Fruit fly (Drosophila melanogaster) whole organism, wandering third instar larva: ENCODE results near the gene ttk.
A peak's percentile ranks its signal among the peaks of the same experiment; 100 is the strongest.

ENCODE experiments used
- Abd-B ChIP-seq: fragments of >200 bp; optimal IDR thresholded peaks from 2 replicates; lab custom pipeline; 2017; ENCODE audit warnings: missing biosample characterization, missing genetic modification characterization
- CG32264 ChIP-seq: fragments of 200-800 bp; sonication (Bioruptor generic); optimal IDR thresholded peaks from 2 replicates; lab custom pipeline; 2016; ENCODE audit warnings: missing biosample characterization, missing genetic modification characterization
- CrebA ChIP-seq: fragments of 200-800 bp; sonication (Bioruptor generic); optimal IDR thresholded peaks from 2 replicates; lab custom pipeline; 2016; ENCODE audit warnings: missing biosample characterization, mild to moderate bottlenecking, missing genetic modification characterization, borderline replicate concordance
- GATAd ChIP-seq: sonication (Bioruptor generic); optimal IDR thresholded peaks from 2 replicates; lab custom pipeline; 2016; ENCODE audit warnings: missing biosample characterization, missing genetic modification characterization
- HLH106 ChIP-seq: fragments of 200-800 bp; optimal IDR thresholded peaks from 3 replicates; lab custom pipeline; 2019; ENCODE audit warnings: missing biosample characterization, mild to moderate bottlenecking, missing genetic modification characterization, moderate library complexity
- Hnf4 ChIP-seq: fragments of 200-800 bp; sonication (Bioruptor generic); optimal IDR thresholded peaks from 2 replicates; lab custom pipeline; 2016; ENCODE audit warnings: missing biosample characterization, mild to moderate bottlenecking, missing genetic modification characterization
- Hr78 ChIP-seq: fragments of >200 bp; optimal IDR thresholded peaks from 2 replicates; lab custom pipeline; 2017; ENCODE audit warnings: missing biosample characterization, missing genetic modification characterization
- Hr83 ChIP-seq: fragments of 200-300 bp; sonication (Bioruptor generic); optimal IDR thresholded peaks from 2 replicates; lab custom pipeline; 2016; ENCODE audit warnings: missing biosample characterization, mild to moderate bottlenecking, missing genetic modification characterization, moderate library complexity; ENCODE audit not compliant: poor library complexity, severe bottlenecking
- Jra ChIP-seq: sonication (Bioruptor generic); optimal IDR thresholded peaks from 2 replicates; lab custom pipeline; 2016; ENCODE audit warnings: missing biosample characterization, missing genetic modification characterization
- Mio ChIP-seq: sonication (Bioruptor generic); optimal IDR thresholded peaks from 2 replicates; lab custom pipeline; 2016; ENCODE audit warnings: missing biosample characterization, missing genetic modification characterization
- Myc ChIP-seq: fragments of >200 bp; optimal IDR thresholded peaks from 2 replicates; lab custom pipeline; 2017
- N ChIP-seq: fragments of >200 bp; optimal IDR thresholded peaks from 2 replicates; lab custom pipeline; 2018; ENCODE audit warnings: missing biosample characterization, missing external identifiers, missing genetic modification characterization
- OdsH ChIP-seq: fragments of 200-800 bp; sonication (Bioruptor generic); optimal IDR thresholded peaks from 2 replicates; lab custom pipeline; 2016; ENCODE audit warnings: missing biosample characterization, mild to moderate bottlenecking, missing genetic modification characterization
- Rel ChIP-seq, 2 experiments: fragments of 200-800 bp; sonication (Bioruptor generic) in 1 of 2; optimal IDR thresholded peaks; 2 replicates in 1 of 2; 3 replicates in 1 of 2; lab custom pipeline; 2016 to 2019; ENCODE audit warnings: mild to moderate bottlenecking in 2 of 2, missing biosample characterization in 2 of 2, missing genetic modification characterization in 2 of 2, moderate library complexity in 1 of 2
- Vsx2 ChIP-seq: fragments of 200-300, 225-300 bp; sonication (Bioruptor generic); optimal IDR thresholded peaks from 2 replicates; lab custom pipeline; 2018; ENCODE audit warnings: missing biosample characterization, missing genetic modification characterization; ENCODE audit not compliant: partially characterized antibody
- br ChIP-seq: fragments of 200-800 bp; sonication (Bioruptor generic); optimal IDR thresholded peaks from 2 replicates; lab custom pipeline; 2016; ENCODE audit warnings: missing biosample characterization, missing genetic modification characterization
- dl ChIP-seq, 2 experiments: fragments of 175-275, 200-275 bp in 1 of 2; fragments of 200-275 bp in 1 of 2; sonication (Bioruptor generic); optimal IDR thresholded peaks; lab custom pipeline; 2018; ENCODE audit warnings: mild to moderate bottlenecking in 2 of 2, missing biosample characterization in 2 of 2, missing genetic modification characterization in 2 of 2, moderate library complexity in 2 of 2; ENCODE audit not compliant: partially characterized antibody in 2 of 2, insufficient read depth in 1 of 2
- dmrt93B ChIP-seq: fragments of 200-800 bp; sonication (Bioruptor generic); optimal IDR thresholded peaks from 2 replicates; lab custom pipeline; 2018; ENCODE audit warnings: missing biosample characterization, mild to moderate bottlenecking, missing genetic modification characterization
- dsf ChIP-seq: sonication (Bioruptor generic); optimal IDR thresholded peaks from 2 replicates; lab custom pipeline; 2016; ENCODE audit warnings: missing biosample characterization, missing genetic modification characterization, borderline replicate concordance
- ey ChIP-seq: fragments of 200-800 bp; sonication (Bioruptor generic); optimal IDR thresholded peaks from 2 replicates; lab custom pipeline; 2016; ENCODE audit warnings: missing biosample characterization, missing genetic modification characterization
- foxo ChIP-seq, 2 experiments: fragments of 200-800 bp; sonication (Bioruptor generic); optimal IDR thresholded peaks; 2 replicates in 1 of 2; 3 replicates in 1 of 2; lab custom pipeline; 2016 to 2017; ENCODE audit warnings: missing biosample characterization in 2 of 2, missing genetic modification characterization in 2 of 2
- fru ChIP-seq: fragments of 200-800 bp; sonication (Bioruptor generic); optimal IDR thresholded peaks from 3 replicates; lab custom pipeline; 2016; ENCODE audit warnings: missing biosample characterization, mild to moderate bottlenecking, missing genetic modification characterization
- h ChIP-seq: fragments of 200-800 bp; sonication (Bioruptor generic); optimal IDR thresholded peaks from 3 replicates; lab custom pipeline; 2016; ENCODE audit warnings: missing biosample characterization, mild to moderate bottlenecking, missing genetic modification characterization
- jim ChIP-seq: fragments of 175-275, 200-325 bp; sonication (Bioruptor generic); optimal IDR thresholded peaks from 2 replicates; lab custom pipeline; 2016; ENCODE audit warnings: missing biosample characterization, mild to moderate bottlenecking, missing genetic modification characterization
- lola ChIP-seq: fragments of >200 bp; optimal IDR thresholded peaks from 2 replicates; lab custom pipeline; 2017; ENCODE audit warnings: missing biosample characterization, missing genetic modification characterization
- pan ChIP-seq: fragments of >200 bp; optimal IDR thresholded peaks from 2 replicates; lab custom pipeline; 2017
- psq ChIP-seq: fragments of 200-800 bp; sonication (Bioruptor generic); optimal IDR thresholded peaks from 3 replicates; lab custom pipeline; 2017; ENCODE audit warnings: missing biosample characterization, mild to moderate bottlenecking, missing genetic modification characterization, moderate library complexity
- rgr ChIP-seq: fragments of 200-800 bp; sonication (Bioruptor generic); optimal IDR thresholded peaks from 3 replicates; lab custom pipeline; 2016; ENCODE audit warnings: missing biosample characterization, mild to moderate bottlenecking, missing genetic modification characterization
- sv ChIP-seq: fragments of 200-800 bp; sonication (Bioruptor generic); optimal IDR thresholded peaks from 3 replicates; lab custom pipeline; 2016; ENCODE audit warnings: missing biosample characterization, missing genetic modification characterization
- usp ChIP-seq: fragments of >200 bp; optimal IDR thresholded peaks from 2 replicates; lab custom pipeline; 2017; ENCODE audit warnings: missing biosample characterization, missing genetic modification characterization

The ttk gene

dm6 chr3R:31726286-31726685 is 12.6 kb downstream of the ttk start:
- TF ChIP-seq HLH106 (no peak), OdsH (GFP tag; lab: Kevin White, UChicago) (no peak), Mio (no peak), jim (no peak), pan (no peak), Myc (no peak), h (GFP tag; lab: Kevin White, UChicago) (no peak), lola (no peak)

- TF ChIP-seq CrebA: no peak
- TF ChIP-seq HLH106: no peak
- no peak for TF ChIP-seq Hr78 (GFP tag; lab: Kevin White, UChicago)
- no peak for TF ChIP-seq Myc
These were observed 14.1 kb downstream of the ttk start for dm6 chr3R:31727773-31728172.

dm6 chr3R:31736776-31737175 is 23.1 kb downstream of the ttk start, which contains the start of the genes CstF50 and CG11563:
TSS of gene CstF50 (minus strand) at chr3R:31736963.
TSS of gene CG11563 (plus strand) at chr3R:31737035.
- peak; percentile 38 for TF ChIP-seq Myc
- no peak for TF ChIP-seq h (GFP tag; lab: Kevin White, UChicago)

- no peak for TF ChIP-seq ey (GFP tag; lab: Kevin White, UChicago)
- no peak for TF ChIP-seq lola
- TF ChIP-seq Hnf4 (GFP tag; lab: Kevin White, UChicago): no peak
These were observed 24.5 kb downstream of the ttk start, which contains the start of gene eEF1alpha2 for dm6 chr3R:31738060-31738619. TSS of gene eEF1alpha2 (plus strand) at chr3R:31738468.

- no peak for TF ChIP-seq dl (GFP tag; optimal IDR thresholded peaks at IDR 0.05; lab: Kevin White, UChicago; ENCODE audit: insufficient read depth in 1 of 2, partially characterized antibody in 2 of 2)
- TF ChIP-seq rgr (GFP tag; lab: Kevin White, UChicago): no peak
- TF ChIP-seq dsf: no peak
- no peak for TF ChIP-seq pan
- no peak for TF ChIP-seq ey (GFP tag; lab: Kevin White, UChicago)
- no peak for TF ChIP-seq psq (GFP tag; lab: Kevin White, UChicago)
- no peak for TF ChIP-seq Hr83 (GFP tag; lab: Kevin White, UChicago)
- TF ChIP-seq fru: no peak
These were observed 25.6 kb downstream of the ttk start for dm6 chr3R:31739067-31739786.

dm6 chr3R:31741278-31741677 is 27.6 kb downstream of the ttk start:
- no peak for TF ChIP-seq dl (GFP tag; optimal IDR thresholded peaks at IDR 0.05; lab: Kevin White, UChicago; ENCODE audit: insufficient read depth in 1 of 2, partially characterized antibody in 2 of 2)
- peak in 1 of 2 experiments; percentile 26 for TF ChIP-seq foxo (GFP tag; optimal IDR thresholded peaks at IDR 0.05; lab: Kevin White, UChicago)

- TF ChIP-seq Myc (peak; percentile 8), Jra (GFP tag; lab: Kevin White, UChicago) (peak; percentile 97), psq (GFP tag; lab: Kevin White, UChicago) (no peak), jim (peak; percentile 35), h (GFP tag; lab: Kevin White, UChicago) (no peak), Rel (GFP tag; optimal IDR thresholded peaks at IDR 0.05; lab: Kevin White, UChicago) (no peak), Rel (tag; optimal IDR thresholded peaks at IDR 0.05; lab: Kevin White, UChicago) (peak; percentile 82)
These were observed 29.6 kb downstream of the ttk start, which contains the start of gene Tbca for dm6 chr3R:31743279-31743678. TSS of gene Tbca (plus strand) at chr3R:31743490.

- TF ChIP-seq Hr78 (GFP tag; lab: Kevin White, UChicago) (no peak), rgr (GFP tag; lab: Kevin White, UChicago) (peak; percentile 81), Hnf4 (GFP tag; lab: Kevin White, UChicago) (peak; percentile 68), N (GFP tag; lab: Kevin White, UChicago) (no peak), foxo (GFP tag; optimal IDR thresholded peaks at IDR 0.05; lab: Kevin White, UChicago) (peak in 1 of 2 experiments; percentile 68), Abd-B (GFP tag; lab: Kevin White, UChicago) (no peak), usp (GFP tag; lab: Kevin White, UChicago) (no peak), h (GFP tag; lab: Kevin White, UChicago) (peak; percentile 65), Mio (no peak), dmrt93B (GFP tag; lab: Kevin White, UChicago) (no peak), OdsH (GFP tag; lab: Kevin White, UChicago) (peak; percentile 71), jim (no peak), Hr83 (GFP tag; lab: Kevin White, UChicago) (peak; percentile 43), br (peak; percentile 54), CG32264 (GFP tag; lab: Kevin White, UChicago) (no peak), dsf (no peak), HLH106 (peak; percentile 42), psq (GFP tag; lab: Kevin White, UChicago) (peak; percentile 54), sv (GFP tag; lab: Kevin White, UChicago) (no peak), dl (GFP tag; optimal IDR thresholded peaks at IDR 0.05; lab: Kevin White, UChicago; ENCODE audit: insufficient read depth in 1 of 2, partially characterized antibody in 2 of 2) (no peak), Myc (peak; percentile 1), Vsx2 (GFP tag; lab: Kevin White, UChicago) (no peak), GATAd (GFP tag; lab: Kevin White, UChicago) (no peak)
These were observed 30.5 kb downstream of the ttk start, which contains the start of gene CG1896 for dm6 chr3R:31744044-31744652. TSS of gene CG1896 (plus strand) at chr3R:31744282.
